Worm (Caenorhabditis elegans) whole organism, L1 larva: ENCODE data around the gene cdc-73.

Source experiments
- blmp-1 ChIP-seq: fragments of 150-350 bp; optimal IDR thresholded peaks from 2 replicates; lab custom pipeline; 2014; ENCODE audit warnings: missing biosample characterization, missing genetic modification characterization
- efl-3 ChIP-seq: fragments of 200-800 bp; sonication (Bioruptor generic); optimal IDR thresholded peaks from 2 replicates; lab custom pipeline; 2018; ENCODE audit warnings: mild to moderate bottlenecking, missing genetic modification characterization, missing compliant biosample characterization
- fos-1 ChIP-seq: fragments of 150-350 bp; optimal IDR thresholded peaks from 2 replicates; lab custom pipeline; 2014; ENCODE audit warnings: missing biosample characterization, missing genetic modification characterization
- lin-14 ChIP-seq: fragments of 200-800 bp; sonication (Bioruptor generic); optimal IDR thresholded peaks from 2 replicates; lab custom pipeline; 2018; ENCODE audit warnings: mild to moderate bottlenecking, missing genetic modification characterization, moderate library complexity, missing compliant biosample characterization
- rnt-1 ChIP-seq: sonication (generic microtip); optimal IDR thresholded peaks from 2 replicates; lab custom pipeline; 2016; ENCODE audit warnings: mild to moderate bottlenecking, missing genetic modification characterization, moderate library complexity, missing compliant biosample characterization

DNA sequence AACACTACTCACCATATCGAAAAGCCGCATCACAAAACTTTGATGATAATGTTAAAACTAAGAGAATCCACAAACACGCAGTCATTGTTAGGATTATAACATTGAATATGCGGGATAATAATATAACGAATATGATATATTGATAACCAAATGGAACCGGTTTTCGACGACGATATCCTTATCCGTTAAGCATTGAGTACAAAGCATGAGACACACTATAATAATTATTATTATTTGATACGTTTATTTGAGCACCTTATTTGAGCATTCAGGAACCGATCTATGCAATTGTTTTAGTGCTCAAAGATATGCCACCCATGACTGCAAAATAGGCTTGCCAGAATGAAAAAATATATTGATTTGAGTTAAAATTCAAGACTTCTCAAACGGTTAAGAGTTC is 32.2 kb downstream of the cdc-73 start, which contains the start of gene W03D2.9:
- TF ChIP-seq rnt-1 (no peak), lin-14 (GFP tag; lab: Kevin White, UChicago) (no peak), blmp-1 (tag; lab: Kevin White, UChicago) (no peak), efl-3 (GFP tag; lab: Kevin White, UChicago) (no peak), fos-1 (tag; lab: Kevin White, UChicago) (no peak)
